Worm (Caenorhabditis elegans): ENCODE measurements around the gene allo-1.
"Not testable (repeated sequence)": the region's sequence is repeated elsewhere in the genome, so short reads cannot be mapped to it uniquely, and the experiment has no call there.

allo-1 gene

DNA sequence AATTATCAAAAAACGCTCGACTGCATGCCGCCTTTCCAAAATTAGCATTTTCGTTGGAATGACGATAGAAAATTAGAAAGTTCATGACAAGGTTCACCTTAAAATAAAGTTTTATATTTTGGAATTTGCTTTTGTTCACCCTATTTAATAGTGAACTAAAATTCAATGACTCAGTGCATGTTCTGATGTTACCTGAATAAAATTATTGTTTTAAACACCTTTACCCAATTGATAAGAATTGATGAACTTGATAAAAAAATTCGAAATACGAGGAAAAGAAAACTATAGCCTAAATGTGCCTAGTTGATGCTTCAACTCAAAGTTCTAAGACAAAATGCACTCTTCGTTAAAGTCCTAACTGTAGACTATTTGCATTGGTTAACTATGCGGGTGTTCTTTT is 35.8 kb downstream of the allo-1 start:
- TF ChIP-seq zip-4 (GFP tag; optimal IDR thresholded peaks at IDR 0.05): no peak
- no peak for TF ChIP-seq lin-13 (GFP tag; optimal IDR thresholded peaks at IDR 0.05)
- TF ChIP-seq mef-2 (tag; optimal IDR thresholded peaks at IDR 0.05): no peak
- no peak for TF ChIP-seq ceh-8 (GFP tag; optimal IDR thresholded peaks at IDR 0.05)
- TF ChIP-seq lin-14 (GFP tag; optimal IDR thresholded peaks at IDR 0.05): no peak
- TF ChIP-seq skn-1 (tag; optimal IDR thresholded peaks at IDR 0.05): no peak
- no peak for TF ChIP-seq lin-15B (tag; optimal IDR thresholded peaks at IDR 0.05)
- TF ChIP-seq pqm-1 (tag; optimal IDR thresholded peaks at IDR 0.05): no peak
- TF ChIP-seq elt-3 (tag; optimal IDR thresholded peaks at IDR 0.05): no peak
- TF ChIP-seq ces-1 (GFP tag; optimal IDR thresholded peaks at IDR 0.05): no peak
- no peak for TF ChIP-seq hlh-4 (tag; optimal IDR thresholded peaks at IDR 0.05)
- no peak for TF ChIP-seq egl-13 (tag; optimal IDR thresholded peaks at IDR 0.05)
- TF ChIP-seq mab-9 (GFP tag; IDR thresholded peaks at IDR 0.05): no peak
- no peak for TF ChIP-seq lin-35 (GFP tag; optimal IDR thresholded peaks at IDR 0.05)
- no peak for TF ChIP-seq grh-1 (GFP tag; IDR thresholded peaks at IDR 0.05)
- TF ChIP-seq mdl-1 (tag; optimal IDR thresholded peaks at IDR 0.05): no peak
- TF ChIP-seq ztf-11 (tag; optimal IDR thresholded peaks at IDR 0.05): no peak
- TF ChIP-seq hpl-2 (GFP tag; optimal IDR thresholded peaks at IDR 0.05): no peak
- TF ChIP-seq mep-1 (tag; optimal IDR thresholded peaks at IDR 0.05): no peak
- TF ChIP-seq pax-3 (tag; optimal IDR thresholded peaks at IDR 0.05): no peak

DNA sequence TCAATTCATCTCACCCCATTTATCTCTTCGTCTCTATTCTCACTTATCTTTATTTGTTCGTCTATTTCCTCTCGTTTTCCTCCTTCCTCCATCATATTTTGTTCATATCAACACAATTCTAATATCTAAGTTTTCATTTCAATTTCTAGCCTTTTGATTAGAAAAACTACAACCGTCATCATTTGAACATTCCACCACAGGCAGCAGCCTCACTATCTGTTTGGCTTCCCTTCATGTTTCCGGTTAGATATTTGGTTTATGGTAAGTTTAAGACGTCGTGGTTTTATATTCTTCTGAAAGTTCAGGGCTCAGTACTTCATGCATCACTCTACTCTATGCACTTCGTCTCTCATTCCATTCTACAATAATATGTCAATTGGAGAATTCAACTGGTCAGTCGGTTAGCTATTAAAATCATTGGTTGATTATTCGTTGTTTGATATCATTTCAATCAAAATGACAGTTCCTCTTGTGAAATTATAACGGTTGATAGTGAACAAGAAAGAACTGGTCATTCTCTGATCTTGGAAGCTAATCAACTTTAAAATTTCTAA is 40.0 kb downstream of the allo-1 start, which contains the start of gene K08C7.1:
TSS of gene K08C7.1 (plus strand) at position 43 of the 554 bp plus-strand sequence.
- TF ChIP-seq elt-2 (tag; optimal IDR thresholded peaks at IDR 0.05) (peak; percentile 45), jun-1 (tag; optimal IDR thresholded peaks at IDR 0.05) (no peak), nhr-19 (GFP tag; conservative IDR thresholded peaks at IDR 0.05) (no peak)

DNA sequence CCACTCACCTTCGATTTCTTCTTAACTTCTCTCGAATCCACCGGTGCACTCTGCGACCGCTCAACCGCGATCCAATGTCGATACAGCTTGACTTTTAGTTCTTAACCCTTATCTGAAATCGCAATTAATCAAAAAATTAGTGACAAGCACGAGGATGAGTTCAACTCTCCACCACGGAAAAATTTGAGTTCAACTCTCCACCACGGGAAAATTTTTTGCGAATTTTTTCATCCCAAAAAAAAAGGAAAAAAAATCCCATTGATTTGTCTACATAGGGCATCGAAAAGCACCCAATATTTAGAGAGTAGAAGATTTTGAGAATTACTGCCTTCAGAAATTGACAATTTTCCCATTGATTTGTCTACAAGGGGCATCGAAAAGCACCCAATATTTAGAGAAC is 42.8 kb downstream of the allo-1 start, which contains the start of gene glb-19:
TSS of gene glb-19 (minus strand) at position 101 of the 400 bp plus-strand sequence.
- not testable (repeated sequence) for TF ChIP-seq pax-3 (tag; optimal IDR thresholded peaks at IDR 0.05); ceh-82 (tag; optimal IDR thresholded peaks at IDR 0.05); efl-1 (optimal IDR thresholded peaks at IDR 0.05); efl-1 (GFP tag; optimal IDR thresholded peaks at IDR 0.05 in 1 of 2)

Measured in whole organism, L1 larva.